Worm (Caenorhabditis elegans): ENCODE measurements around the gene nhr-100.

DNA sequence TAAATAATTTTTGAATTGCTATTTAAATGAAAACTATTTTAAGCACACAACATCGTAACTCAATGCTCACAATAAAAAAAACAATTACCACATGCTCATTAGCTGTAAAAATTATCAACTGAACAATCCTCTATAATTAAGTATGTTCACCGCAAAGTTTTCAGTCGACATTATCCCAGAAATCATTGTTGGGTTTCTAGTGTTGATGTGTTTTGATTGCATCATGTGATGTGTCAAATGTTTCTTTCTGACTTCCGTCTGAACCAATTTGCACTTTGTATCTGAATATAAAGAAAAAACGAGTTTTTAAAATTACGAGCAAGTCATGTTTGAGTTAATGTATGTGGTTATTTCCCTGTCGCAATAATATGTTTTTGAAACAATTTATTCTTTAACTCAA is 10.6 kb upstream of the nhr-100 start:
- TF ChIP-seq him-1 (tag; optimal IDR thresholded peaks at IDR 0.05) (no peak), W03F9.2 (tag; optimal IDR thresholded peaks at IDR 0.05) (no peak), dao-5 (tag; optimal IDR thresholded peaks at IDR 0.05) (no peak)
